Fruit fly (Drosophila melanogaster) whole organism, embryonic: ENCODE measurements around the gene CG42404.
A peak's percentile ranks its signal among the peaks of the same experiment; 100 is the strongest.

Experiments
- CG10147 ChIP-seq: fragments of 200-800 bp; sonication (Bioruptor generic); optimal IDR thresholded peaks from 2 replicates; lab custom pipeline; 2019; ENCODE audit warnings: missing biosample characterization, mild to moderate bottlenecking, missing genetic modification characterization, moderate library complexity
- CG10321 ChIP-seq: fragments of 200-800 bp; sonication (Bioruptor generic); IDR thresholded peaks from 2 replicates; pipeline ENCODE4 v1.3.6; 2022; ENCODE audit warnings: missing biosample characterization, missing genetic modification characterization
- CG10565 ChIP-seq: fragments of 200-800 bp; sonication (Bioruptor generic); optimal IDR thresholded peaks from 3 replicates; lab custom pipeline; 2016; ENCODE audit warnings: missing biosample characterization, mild to moderate bottlenecking, missing genetic modification characterization
- CG11247 ChIP-seq: fragments of 200-800 bp; sonication (Bioruptor generic); IDR thresholded peaks from 2 replicates; pipeline ENCODE4 v1.3.6; 2022; ENCODE audit warnings: missing biosample characterization, missing genetic modification characterization
- CG12299 ChIP-seq: fragments of 200-800 bp; sonication (Bioruptor generic); optimal IDR thresholded peaks from 2 replicates; lab custom pipeline; 2018; ENCODE audit warnings: missing biosample characterization, mild to moderate bottlenecking, missing genetic modification characterization
- CG12942 ChIP-seq: fragments of 200-800 bp; sonication (Bioruptor generic); optimal IDR thresholded peaks from 3 replicates; lab custom pipeline; 2016; ENCODE audit warnings: missing biosample characterization, missing genetic modification characterization
- CG13123 ChIP-seq: fragments of 200-800 bp; sonication (Bioruptor generic); optimal IDR thresholded peaks from 2 replicates; lab custom pipeline; 2016; ENCODE audit warnings: missing biosample characterization, missing genetic modification characterization
- CG13296 ChIP-seq: fragments of 200-800 bp; sonication (Bioruptor generic); optimal IDR thresholded peaks from 3 replicates; lab custom pipeline; 2018; ENCODE audit warnings: missing biosample characterization, mild to moderate bottlenecking, missing genetic modification characterization
- CG13424 ChIP-seq: fragments of 200-800 bp; sonication (Bioruptor generic); optimal IDR thresholded peaks from 2 replicates; lab custom pipeline; 2019; ENCODE audit warnings: missing biosample characterization, mild to moderate bottlenecking, missing genetic modification characterization, moderate library complexity
- CG14441 ChIP-seq: fragments of 200-800 bp; sonication (Bioruptor generic); IDR thresholded peaks from 2 replicates; pipeline ENCODE4 v1.3.6; 2022; ENCODE audit warnings: missing biosample characterization, missing genetic modification characterization
- CG1603 ChIP-seq: fragments of 200-800 bp; sonication (Bioruptor generic); optimal IDR thresholded peaks from 2 replicates; lab custom pipeline; 2019; ENCODE audit warnings: missing biosample characterization, mild to moderate bottlenecking, missing genetic modification characterization, moderate library complexity
- CG1647 ChIP-seq: fragments of 200-800 bp; sonication (Bioruptor generic); optimal IDR thresholded peaks from 3 replicates; lab custom pipeline; 2016; ENCODE audit warnings: missing biosample characterization, missing genetic modification characterization
- CG18262 ChIP-seq: fragments of 200-800 bp; optimal IDR thresholded peaks from 3 replicates; lab custom pipeline; 2019; ENCODE audit warnings: missing biosample characterization, mild to moderate bottlenecking, missing genetic modification characterization, moderate library complexity
- CG3065 ChIP-seq: fragments of 200-800 bp; sonication (Bioruptor generic); optimal IDR thresholded peaks from 2 replicates; lab custom pipeline; 2016; ENCODE audit warnings: missing biosample characterization, missing genetic modification characterization
- CG34376 ChIP-seq: fragments of 200-800 bp; sonication (Bioruptor generic); optimal IDR thresholded peaks from 2 replicates; lab custom pipeline; 2018; ENCODE audit warnings: missing biosample characterization, mild to moderate bottlenecking, missing genetic modification characterization
- CG34422 ChIP-seq: fragments of 200-800 bp; sonication (Bioruptor generic); IDR thresholded peaks from 3 replicates; pipeline ENCODE4 v1.3.6; 2022; ENCODE audit warnings: missing biosample characterization, missing genetic modification characterization
- CG3838 ChIP-seq: fragments of 200-800 bp; sonication (Bioruptor generic); optimal IDR thresholded peaks from 3 replicates; lab custom pipeline; 2016; ENCODE audit warnings: missing biosample characterization, missing genetic modification characterization
- CG8924 ChIP-seq: fragments of 200-800 bp; optimal IDR thresholded peaks from 3 replicates; lab custom pipeline; 2019; ENCODE audit warnings: missing biosample characterization, mild to moderate bottlenecking, missing genetic modification characterization, moderate library complexity
- CG9609 ChIP-seq: fragments of 200-800 bp; sonication (Bioruptor generic); optimal IDR thresholded peaks from 3 replicates; lab custom pipeline; 2016; ENCODE audit warnings: missing biosample characterization, missing genetic modification characterization
- Dbx ChIP-seq: fragments of 200-800 bp; sonication (Bioruptor generic); IDR thresholded peaks from 3 replicates; pipeline ENCODE4 v1.3.6; 2022; ENCODE audit warnings: missing biosample characterization, missing genetic modification characterization
- Dp ChIP-seq: fragments of 200-800 bp; sonication (Bioruptor generic); optimal IDR thresholded peaks from 2 replicates; lab custom pipeline; 2018; ENCODE audit warnings: missing biosample characterization, mild to moderate bottlenecking, missing genetic modification characterization, moderate library complexity
- E2f2 ChIP-seq: fragments of 200-800 bp; sonication (Bioruptor generic); IDR thresholded peaks from 2 replicates; pipeline ENCODE4 v1.3.6; 2022; ENCODE audit warnings: missing biosample characterization, missing genetic modification characterization
- HLH3B ChIP-seq: fragments of 200-800 bp; sonication (Bioruptor generic); IDR thresholded peaks from 2 replicates; pipeline ENCODE4 v1.3.6; 2022; ENCODE audit warnings: missing biosample characterization, missing genetic modification characterization
- HLH4C ChIP-seq: fragments of 200-800 bp; sonication (Bioruptor generic); IDR thresholded peaks from 3 replicates; pipeline ENCODE4 v1.3.6; 2022; ENCODE audit warnings: missing biosample characterization, missing genetic modification characterization; ENCODE audit not compliant: partially characterized antibody
- Hr51 ChIP-seq, 2 experiments: fragments of 200-800 bp; sonication (Bioruptor generic); optimal IDR thresholded peaks; 2 replicates in 1 of 2; 3 replicates in 1 of 2; lab custom pipeline; 2016 to 2018; ENCODE audit warnings: missing biosample characterization in 2 of 2, missing genetic modification characterization in 2 of 2, mild to moderate bottlenecking in 1 of 2, moderate library complexity in 1 of 2
- Lim3 ChIP-seq: fragments of 200-800 bp; sonication (Bioruptor generic); IDR thresholded peaks from 2 replicates; pipeline ENCODE4 v1.3.6; 2022; ENCODE audit warnings: missing biosample characterization, missing genetic modification characterization
- Meics ChIP-seq: fragments of 200-800 bp; sonication (Bioruptor generic); optimal IDR thresholded peaks from 2 replicates; lab custom pipeline; 2017; ENCODE audit warnings: missing biosample characterization, mild to moderate bottlenecking, missing genetic modification characterization
- Oli ChIP-seq: fragments of 200-800 bp; sonication (Bioruptor generic); optimal IDR thresholded peaks from 2 replicates; lab custom pipeline; 2018; ENCODE audit warnings: missing biosample characterization, mild to moderate bottlenecking, missing genetic modification characterization, moderate library complexity
- Opbp ChIP-seq: fragments of 200-800 bp; sonication (Bioruptor generic); IDR thresholded peaks from 3 replicates; pipeline ENCODE4 v1.3.6; 2022; ENCODE audit warnings: missing biosample characterization, missing genetic modification characterization; ENCODE audit not compliant: partially characterized antibody
- Rx ChIP-seq: fragments of 200-800 bp; sonication (Bioruptor generic); IDR thresholded peaks from 2 replicates; pipeline ENCODE4 v1.3.6; 2022; ENCODE audit warnings: missing biosample characterization, missing genetic modification characterization
- Sin3A ChIP-seq: fragments of >200 bp; optimal IDR thresholded peaks from 2 replicates; lab custom pipeline; 2018
- Usf ChIP-seq: fragments of 200-800 bp; sonication (Bioruptor generic); optimal IDR thresholded peaks from 2 replicates; lab custom pipeline; 2017; ENCODE audit warnings: missing genotype, missing biosample characterization, missing genetic modification characterization
- Vsx1 ChIP-seq: fragments of 200-800 bp; sonication (Bioruptor generic); optimal IDR thresholded peaks from 2 replicates; lab custom pipeline; 2017; ENCODE audit warnings: missing biosample characterization, mild to moderate bottlenecking, missing genetic modification characterization, missing genetic modification reagents
- bcd ChIP-seq: fragments of 200-800 bp; sonication (Bioruptor generic); optimal IDR thresholded peaks from 2 replicates; lab custom pipeline; 2017; ENCODE audit warnings: missing biosample characterization, mild to moderate bottlenecking, missing genetic modification characterization
- bsh ChIP-seq, 2 experiments: fragments of 200-800 bp; sonication (Bioruptor generic); optimal IDR thresholded peaks; 2 replicates each; lab custom pipeline; 2017 to 2018; ENCODE audit warnings: mild to moderate bottlenecking in 2 of 2, missing biosample characterization in 2 of 2, missing genetic modification characterization in 2 of 2, moderate library complexity in 1 of 2
- cas ChIP-seq: fragments of 200-800 bp; sonication (Bioruptor generic); IDR thresholded peaks from 2 replicates; pipeline ENCODE4 v1.3.6; 2022; ENCODE audit warnings: missing biosample characterization, missing genetic modification characterization
- corto ChIP-seq: fragments of 200-800 bp; sonication (Bioruptor generic); optimal IDR thresholded peaks from 2 replicates; lab custom pipeline; 2016; ENCODE audit warnings: missing biosample characterization, mild to moderate bottlenecking, missing genetic modification characterization, moderate library complexity
- crp ChIP-seq, 2 experiments: fragments of 200-800 bp; sonication (Bioruptor generic); optimal IDR thresholded peaks; 2 replicates in 1 of 2; 3 replicates in 1 of 2; lab custom pipeline; 2017; ENCODE audit warnings: missing biosample characterization in 2 of 2, missing genetic modification characterization in 2 of 2, mild to moderate bottlenecking in 1 of 2, moderate library complexity in 1 of 2
- cwo ChIP-seq: fragments of 200-800 bp; sonication (Bioruptor generic); optimal IDR thresholded peaks from 3 replicates; lab custom pipeline; 2017; ENCODE audit warnings: missing biosample characterization, missing genetic modification characterization, mild to moderate bottlenecking, moderate library complexity, missing genetic modification reagents
- klu ChIP-seq: fragments of 200-800 bp; sonication (Bioruptor generic); IDR thresholded peaks from 2 replicates; pipeline ENCODE4 v1.3.6; 2022; ENCODE audit warnings: missing biosample characterization, missing genetic modification characterization
- lab ChIP-seq: fragments of 200-800 bp; sonication (Bioruptor generic); optimal IDR thresholded peaks from 3 replicates; lab custom pipeline; 2017; ENCODE audit warnings: missing biosample characterization, missing genetic modification characterization, mild to moderate bottlenecking, moderate library complexity, missing genetic modification reagents
- pan ChIP-seq, 4 experiments: fragments of >200 bp in 3 of 4; fragments of 200-800 bp in 1 of 4; sonication (Bioruptor generic) in 1 of 4; optimal IDR thresholded peaks in 3 of 4; IDR thresholded peaks in 1 of 4; 2 replicates each; pipeline versions ENCODE4 v1.3.6 to Lab custom; 2017 to 2022; ENCODE audit warnings: missing biosample characterization in 2 of 4, missing genetic modification characterization in 2 of 4, mixed read lengths in 1 of 4
- pho ChIP-seq: fragments of 200-800 bp; sonication (Bioruptor generic); optimal IDR thresholded peaks from 2 replicates; lab custom pipeline; 2016; ENCODE audit warnings: missing biosample characterization, missing genetic modification characterization
- sima ChIP-seq: fragments of 200-800 bp; sonication (Bioruptor generic); optimal IDR thresholded peaks from 2 replicates; lab custom pipeline; 2016; ENCODE audit warnings: missing biosample characterization, missing genetic modification characterization
- trem ChIP-seq: fragments of 200-800 bp; optimal IDR thresholded peaks from 3 replicates; lab custom pipeline; 2019; ENCODE audit warnings: missing biosample characterization, mild to moderate bottlenecking, missing genetic modification characterization, moderate library complexity
- vfl ChIP-seq: fragments of 200-800 bp; sonication (Bioruptor generic); optimal IDR thresholded peaks from 2 replicates; lab custom pipeline; 2016; ENCODE audit warnings: missing biosample characterization, missing genetic modification characterization
- yki ChIP-seq: fragments of >200 bp; optimal IDR thresholded peaks from 3 replicates; lab custom pipeline; 2018
- zen ChIP-seq: fragments of 200-800 bp; sonication (Bioruptor generic); optimal IDR thresholded peaks from 3 replicates; lab custom pipeline; 2018; ENCODE audit warnings: missing biosample characterization, mild to moderate bottlenecking, missing genetic modification characterization, moderate library complexity
- zen2 ChIP-seq: fragments of 200-800 bp; sonication (Bioruptor generic); IDR thresholded peaks from 3 replicates; pipeline ENCODE4 v1.3.6; 2022; ENCODE audit warnings: missing biosample characterization, missing genetic modification characterization; ENCODE audit not compliant: partially characterized antibody

Gene CG42404

dm6 chr3R:15275158-15275623 lies 25.3 kb downstream of the CG42404 start, which contains the start of the genes Cp190 and CG4338 (continued):
- peak; percentile 74 for TF ChIP-seq HLH4C
- TF ChIP-seq CG1603: peak; percentile 92
- peak; percentile 80 for TF ChIP-seq CG10321 (GFP tag; lab: Robert Waterston, UW)
- TF ChIP-seq Usf (GFP tag; lab: Kevin White, UChicago): peak; percentile 95
- TF ChIP-seq cwo (GFP tag; lab: Kevin White, UChicago): peak; percentile 95
- peak; percentile 85 for TF ChIP-seq E2f2
- TF ChIP-seq CG34376 (GFP tag; lab: Kevin White, UChicago): peak; percentile 98
- TF ChIP-seq bsh (GFP tag; optimal IDR thresholded peaks at IDR 0.05; lab: Kevin White, UChicago): peak; percentile 87 to 98
- peak; percentile 94 to 98 for TF ChIP-seq Hr51 (GFP tag; optimal IDR thresholded peaks at IDR 0.05; lab: Kevin White, UChicago)
- TF ChIP-seq CG9609 (GFP tag; lab: Kevin White, UChicago): peak; percentile 89
- peak; percentile 96 for TF ChIP-seq klu (GFP tag; lab: Robert Waterston, UW)
- TF ChIP-seq sima (GFP tag; lab: Kevin White, UChicago): peak; percentile 75
- peak; percentile 96 for TF ChIP-seq HLH3B (GFP tag; lab: Robert Waterston, UW)
- TF ChIP-seq yki (lab: Kevin White, UChicago): no peak
- peak; percentile 97 for TF ChIP-seq bcd (GFP tag; lab: Kevin White, UChicago)
- peak; percentile 98 for TF ChIP-seq lab (GFP tag; lab: Kevin White, UChicago)
- peak; percentile 99 for TF ChIP-seq CG8924 (tag; lab: Kevin White, UChicago)
- peak; percentile 89 for TF ChIP-seq Rx (GFP tag; lab: Robert Waterston, UW)
- TF ChIP-seq CG14441 (GFP tag; lab: Robert Waterston, UW): peak; percentile 95
- peak; percentile 97 for TF ChIP-seq CG12942 (GFP tag; lab: Kevin White, UChicago)
- TF ChIP-seq Lim3 (GFP tag; lab: Robert Waterston, UW): peak; percentile 85
- TF ChIP-seq CG13123 (GFP tag; lab: Kevin White, UChicago): peak; percentile 95
- TF ChIP-seq pho (GFP tag; lab: Kevin White, UChicago): peak; percentile 94
- peak; percentile 99 for TF ChIP-seq CG13424 (tag; lab: Kevin White, UChicago)
- TF ChIP-seq vfl (GFP tag; lab: Kevin White, UChicago): peak; percentile 96
- TF ChIP-seq CG3838: peak; percentile 93
- peak; percentile 89 for TF ChIP-seq Sin3A
- TF ChIP-seq Dp (GFP tag; lab: Kevin White, UChicago): peak; percentile 52
- TF ChIP-seq Meics: peak; percentile 98
- peak; percentile 88 for TF ChIP-seq cas (GFP tag; lab: Robert Waterston, UW)
- no peak for TF ChIP-seq pan (optimal IDR thresholded peaks at IDR 0.05; lab: Kevin White, UChicago)
- TF ChIP-seq pan (GFP tag; optimal IDR thresholded peaks at IDR 0.05 in 1 of 2, IDR thresholded peaks at IDR 0.05 in 1 of 2): peak in 1 of 2 experiments; percentile 97
- peak; percentile 94 for TF ChIP-seq Vsx1 (GFP tag; lab: Kevin White, UChicago)
- peak; percentile 99 for TF ChIP-seq CG13296
- TF ChIP-seq crp (GFP tag; optimal IDR thresholded peaks at IDR 0.05; lab: Kevin White, UChicago): peak; percentile 6 to 70
- TF ChIP-seq trem (tag; lab: Kevin White, UChicago): peak; percentile 97
- TF ChIP-seq CG1647: peak; percentile 91
- no peak for TF ChIP-seq corto
- TF ChIP-seq CG34422 (GFP tag; lab: Robert Waterston, UW): peak; percentile 96
- TF ChIP-seq Dbx: peak; percentile 98
- TF ChIP-seq zen2: no peak; the same call in 2 of the 3 replicates
- TF ChIP-seq CG12299 (tag; lab: Kevin White, UChicago): peak; percentile 99
- peak; percentile 99 for TF ChIP-seq CG18262 (tag; lab: Kevin White, UChicago)
- TF ChIP-seq Opbp (GFP tag; lab: Robert Waterston, UW): peak; percentile 80
- TF ChIP-seq zen (tag; lab: Kevin White, UChicago): peak; percentile 98
- peak; percentile 98 for TF ChIP-seq CG10147 (GFP tag; lab: Kevin White, UChicago)
- TF ChIP-seq CG3065 (GFP tag; lab: Kevin White, UChicago): peak; percentile 95
- TF ChIP-seq CG10565: peak; percentile 61
- TF ChIP-seq CG11247 (GFP tag; lab: Robert Waterston, UW): peak; percentile 95
- peak; percentile 98 for TF ChIP-seq Oli
